Worm (Caenorhabditis elegans): ENCODE measurements around the gene rnp-3.

ce11 chrIV:4141311-4141710, 32.6 kb upstream of the rnp-3 start, which contains the start of gene F49F1.11:
- TF ChIP-seq ama-1 (optimal IDR thresholded peaks at IDR 0.05) (no peak), ceh-36 (tag; optimal IDR thresholded peaks at IDR 0.05) (no peak), hnd-1 (tag; optimal IDR thresholded peaks at IDR 0.05) (no peak), scrt-1 (GFP tag; IDR thresholded peaks at IDR 0.05) (no peak), pes-1 (GFP tag; IDR thresholded peaks at IDR 0.05) (no peak), sea-1 (GFP tag; conservative IDR thresholded peaks at IDR 0.05) (no peak), flt-1 (GFP tag; IDR thresholded peaks at IDR 0.05) (no peak), tra-4 (tag; optimal IDR thresholded peaks at IDR 0.05) (no peak), ets-7 (tag; optimal IDR thresholded peaks at IDR 0.05) (no peak), B0310.2 (tag; optimal IDR thresholded peaks at IDR 0.05) (no peak), ceh-13 (GFP tag; optimal IDR thresholded peaks at IDR 0.05) (no peak), tbx-37 (GFP tag; conservative IDR thresholded peaks at IDR 0.05) (no peak)

All from whole organism, early embryonic.